Worm (Caenorhabditis elegans) whole organism, L3 larva: ENCODE results near the gene srbc-58.

ENCODE experiments used
- ZK546.5 ChIP-seq: sonication (generic microtip); optimal IDR thresholded peaks from 2 replicates; lab custom pipeline; 2017; ENCODE audit warnings: missing biosample characterization, missing genetic modification characterization
- aly-2 ChIP-seq: fragments of 150-350 bp; optimal IDR thresholded peaks from 2 replicates; lab custom pipeline; 2014; ENCODE audit warnings: missing biosample characterization, missing genetic modification characterization
- ama-1 ChIP-seq: fragments of 150-350 bp; optimal IDR thresholded peaks from 2 replicates; lab custom pipeline; 2018
- ceh-16 ChIP-seq: sonication (generic microtip); optimal IDR thresholded peaks from 2 replicates; lab custom pipeline; 2017; ENCODE audit warnings: missing biosample characterization, missing genetic modification characterization
- ceh-28 ChIP-seq: fragments of 150-350 bp; optimal IDR thresholded peaks from 2 replicates; lab custom pipeline; 2014; ENCODE audit warnings: missing biosample characterization, missing genetic modification reagents, missing genetic modification characterization
- ceh-9 ChIP-seq: sonication (generic microtip); optimal IDR thresholded peaks from 2 replicates; lab custom pipeline; 2018; ENCODE audit warnings: missing biosample characterization, missing genetic modification characterization
- egl-5 ChIP-seq: fragments of 150-350 bp; optimal IDR thresholded peaks from 2 replicates; lab custom pipeline; 2017; ENCODE audit warnings: missing biosample characterization, missing genetic modification reagents, missing genetic modification characterization, inconsistent platforms
- elt-1 ChIP-seq: fragments of 150-350 bp; optimal IDR thresholded peaks from 2 replicates; lab custom pipeline; 2014; ENCODE audit warnings: missing biosample characterization, missing genetic modification characterization
- elt-2 ChIP-seq: sonication (generic microtip); optimal IDR thresholded peaks from 2 replicates; lab custom pipeline; 2016; ENCODE audit warnings: missing genetic modification reagents, mild to moderate bottlenecking, missing genetic modification characterization, missing compliant biosample characterization
- elt-3 ChIP-seq, 3 experiments: fragments of 150-350 bp in 1 of 3; sonication (generic microtip) in 2 of 3; optimal IDR thresholded peaks; 2 replicates in 2 of 3; 4 replicates in 1 of 3; lab custom pipeline; 2014 to 2017; ENCODE audit warnings: missing biosample characterization in 3 of 3, missing genetic modification characterization in 3 of 3
- eor-1 ChIP-seq, 2 experiments: fragments of 150-350 bp; optimal IDR thresholded peaks; 2 replicates each; lab custom pipeline; 2014 to 2018; ENCODE audit warnings: missing biosample characterization in 2 of 2, missing genetic modification characterization in 2 of 2
- fkh-2 ChIP-seq: fragments of 150-350 bp; optimal IDR thresholded peaks from 2 replicates; lab custom pipeline; 2014; ENCODE audit warnings: missing biosample characterization, missing genetic modification reagents, missing genetic modification characterization
- fos-1 ChIP-seq: fragments of 150-350 bp; optimal IDR thresholded peaks from 2 replicates; lab custom pipeline; 2014; ENCODE audit warnings: missing biosample characterization, missing genetic modification characterization
- jun-1 ChIP-seq: fragments of 150-350 bp; optimal IDR thresholded peaks from 2 replicates; lab custom pipeline; 2014; ENCODE audit warnings: missing biosample characterization, missing genetic modification reagents, missing genetic modification characterization
- lin-15B ChIP-seq: fragments of 150-350 bp; optimal IDR thresholded peaks from 2 replicates; lab custom pipeline; 2014; ENCODE audit warnings: missing biosample characterization, missing genetic modification characterization
- lin-39 ChIP-seq: fragments of 150-350 bp; optimal IDR thresholded peaks from 2 replicates; lab custom pipeline; 2018; ENCODE audit warnings: missing biosample characterization, missing genetic modification reagents, missing genetic modification characterization
- lsy-12 ChIP-seq: sonication (generic microtip); optimal IDR thresholded peaks from 2 replicates; lab custom pipeline; 2016; ENCODE audit warnings: mild to moderate bottlenecking, missing genetic modification characterization, missing compliant biosample characterization
- mml-1 ChIP-seq: fragments of 150-350 bp; sonication (generic microtip); optimal IDR thresholded peaks from 3 replicates; lab custom pipeline; 2014; ENCODE audit warnings: missing biosample characterization, missing genetic modification characterization
- nfya-1 ChIP-seq: sonication (generic microtip); optimal IDR thresholded peaks from 2 replicates; lab custom pipeline; 2017; ENCODE audit warnings: missing genetic modification characterization, mild to moderate bottlenecking, missing compliant biosample characterization, antibody characterized with exemption, moderate library complexity; ENCODE audit not compliant: insufficient read depth
- nhr-11 ChIP-seq: fragments of 150-350 bp; optimal IDR thresholded peaks from 2 replicates; lab custom pipeline; 2014; ENCODE audit warnings: missing biosample characterization, missing genetic modification characterization
- nhr-23 ChIP-seq: fragments of 150-350 bp; optimal IDR thresholded peaks from 2 replicates; lab custom pipeline; 2014; ENCODE audit warnings: missing biosample characterization, missing genetic modification reagents, missing genetic modification characterization
- nhr-237 ChIP-seq: fragments of 150-350 bp; optimal IDR thresholded peaks from 2 replicates; lab custom pipeline; 2014; ENCODE audit warnings: missing biosample characterization, missing genetic modification characterization
- nhr-25 ChIP-seq: sonication (generic microtip); optimal IDR thresholded peaks from 2 replicates; lab custom pipeline; 2017; ENCODE audit warnings: missing biosample characterization, missing genetic modification characterization
- nhr-28 ChIP-seq: fragments of 150-350 bp; optimal IDR thresholded peaks from 2 replicates; lab custom pipeline; 2014; ENCODE audit warnings: missing biosample characterization, missing genetic modification characterization
- nhr-43 ChIP-seq: sonication (generic microtip); optimal IDR thresholded peaks from 2 replicates; lab custom pipeline; 2016; ENCODE audit warnings: mild to moderate bottlenecking, missing genetic modification characterization, missing compliant biosample characterization; ENCODE audit not compliant: poor library complexity, severe bottlenecking
- nhr-67 ChIP-seq: fragments of 150-350 bp; optimal IDR thresholded peaks from 2 replicates; lab custom pipeline; 2014; ENCODE audit warnings: missing biosample characterization, missing genetic modification characterization
- nhr-77 ChIP-seq: fragments of 150-350 bp; optimal IDR thresholded peaks from 2 replicates; lab custom pipeline; 2014; ENCODE audit warnings: missing biosample characterization, missing genetic modification characterization
- pha-4 ChIP-seq: fragments of 150-350 bp; optimal IDR thresholded peaks from 2 replicates; lab custom pipeline; 2014; ENCODE audit warnings: missing biosample characterization, missing genetic modification reagents, missing genetic modification characterization
- pqm-1 ChIP-seq: fragments of 150-350 bp; optimal IDR thresholded peaks from 2 replicates; lab custom pipeline; 2017; ENCODE audit warnings: missing biosample characterization, missing genetic modification characterization, inconsistent platforms
- skn-1 ChIP-seq: fragments of 150-350 bp; optimal IDR thresholded peaks from 2 replicates; lab custom pipeline; 2014; ENCODE audit warnings: missing biosample characterization, missing genetic modification characterization
- snpc-4 ChIP-seq: fragments of 150-350 bp; optimal IDR thresholded peaks from 2 replicates; lab custom pipeline; 2014; ENCODE audit warnings: missing biosample characterization, missing genetic modification characterization
- tbx-2 ChIP-seq: sonication (generic microtip); optimal IDR thresholded peaks from 2 replicates; lab custom pipeline; 2016; ENCODE audit warnings: mild to moderate bottlenecking, missing genetic modification characterization, missing compliant biosample characterization
- zag-1 ChIP-seq: fragments of 150-350 bp; optimal IDR thresholded peaks from 2 replicates; lab custom pipeline; 2014; ENCODE audit warnings: missing biosample characterization, missing genetic modification characterization
- ztf-4 ChIP-seq: fragments of 150-350 bp; optimal IDR thresholded peaks from 2 replicates; lab custom pipeline; 2014; ENCODE audit warnings: missing biosample characterization, missing genetic modification characterization

srbc-58 gene

DNA sequence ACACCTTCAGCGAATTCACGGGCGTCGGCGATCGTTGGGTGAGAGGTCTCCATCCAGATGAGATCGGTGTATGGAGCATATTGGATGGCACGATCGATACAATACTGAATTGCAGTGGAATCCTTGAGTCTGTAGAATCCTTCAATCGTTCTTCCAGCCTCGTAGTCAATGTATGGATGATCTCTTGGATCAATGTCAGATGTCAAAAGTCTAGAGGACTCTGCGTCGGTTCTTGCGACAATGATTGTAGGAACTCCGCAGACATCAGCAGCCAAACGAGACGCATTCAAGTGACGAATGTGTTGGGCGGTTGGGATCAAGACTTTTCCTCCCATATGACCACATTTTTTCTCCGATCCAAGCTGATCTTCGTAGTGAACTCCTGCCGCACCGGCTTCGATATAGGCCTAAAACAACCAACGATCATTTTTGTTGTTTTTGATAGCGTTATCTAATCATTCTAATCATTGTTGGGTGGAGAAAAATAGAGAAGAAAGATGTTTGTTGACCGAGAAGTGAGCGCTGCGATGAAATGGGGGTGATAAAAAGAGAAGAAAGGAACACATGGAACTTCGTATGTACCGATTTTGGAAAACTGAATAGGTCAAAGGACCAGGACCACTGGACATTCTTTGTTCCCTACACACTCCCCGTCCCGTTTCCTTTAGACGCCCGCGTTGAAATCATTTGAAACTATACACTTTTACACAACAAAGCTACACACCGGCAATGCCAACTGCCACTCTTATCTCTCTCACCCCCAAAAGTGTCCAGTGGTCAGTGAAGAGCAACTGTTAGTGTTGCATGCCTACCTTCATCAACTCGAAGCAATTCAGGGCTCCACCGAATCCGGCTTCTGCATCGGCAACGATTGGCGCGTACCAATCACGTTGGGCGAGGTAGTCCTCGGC, 48.0 kb upstream of the srbc-58 start:
- TF ChIP-seq pha-4 (tag; lab: Kevin White, UChicago) (no peak), nhr-23 (tag; lab: Kevin White, UChicago) (no peak), egl-5 (peak; percentile 35), elt-2 (tag; lab: Kevin White, UChicago) (peak; percentile 13), elt-1 (tag; lab: Kevin White, UChicago) (no peak), skn-1 (tag; lab: Kevin White, UChicago) (no peak), ceh-28 (no peak), lin-15B (no peak), nhr-77 (tag; lab: Kevin White, UChicago) (no peak), ZK546.5 (tag; lab: Kevin White, UChicago) (no peak), ceh-16 (tag; lab: Kevin White, UChicago) (no peak), mml-1 (tag; lab: Kevin White, UChicago) (no peak), lsy-12 (tag; lab: Kevin White, UChicago) (no peak), zag-1 (no peak), elt-3 (tag; optimal IDR thresholded peaks at IDR 0.05; lab: Kevin White, UChicago) (peak in 1 of 3 experiments; percentile 5), nhr-28 (tag; lab: Kevin White, UChicago) (no peak), jun-1 (no peak), snpc-4 (tag; lab: Kevin White, UChicago) (no peak), nhr-25 (peak; percentile 25), ama-1 (lab: Kevin White, UChicago) (peak; percentile 95), aly-2 (tag; lab: Kevin White, UChicago) (no peak), ceh-9 (tag; lab: Kevin White, UChicago) (no peak), nhr-43 (peak; percentile 56), eor-1 (tag; optimal IDR thresholded peaks at IDR 0.05; lab: Kevin White, UChicago) (no peak), pqm-1 (tag; lab: Kevin White, UChicago) (peak; percentile 17)

DNA sequence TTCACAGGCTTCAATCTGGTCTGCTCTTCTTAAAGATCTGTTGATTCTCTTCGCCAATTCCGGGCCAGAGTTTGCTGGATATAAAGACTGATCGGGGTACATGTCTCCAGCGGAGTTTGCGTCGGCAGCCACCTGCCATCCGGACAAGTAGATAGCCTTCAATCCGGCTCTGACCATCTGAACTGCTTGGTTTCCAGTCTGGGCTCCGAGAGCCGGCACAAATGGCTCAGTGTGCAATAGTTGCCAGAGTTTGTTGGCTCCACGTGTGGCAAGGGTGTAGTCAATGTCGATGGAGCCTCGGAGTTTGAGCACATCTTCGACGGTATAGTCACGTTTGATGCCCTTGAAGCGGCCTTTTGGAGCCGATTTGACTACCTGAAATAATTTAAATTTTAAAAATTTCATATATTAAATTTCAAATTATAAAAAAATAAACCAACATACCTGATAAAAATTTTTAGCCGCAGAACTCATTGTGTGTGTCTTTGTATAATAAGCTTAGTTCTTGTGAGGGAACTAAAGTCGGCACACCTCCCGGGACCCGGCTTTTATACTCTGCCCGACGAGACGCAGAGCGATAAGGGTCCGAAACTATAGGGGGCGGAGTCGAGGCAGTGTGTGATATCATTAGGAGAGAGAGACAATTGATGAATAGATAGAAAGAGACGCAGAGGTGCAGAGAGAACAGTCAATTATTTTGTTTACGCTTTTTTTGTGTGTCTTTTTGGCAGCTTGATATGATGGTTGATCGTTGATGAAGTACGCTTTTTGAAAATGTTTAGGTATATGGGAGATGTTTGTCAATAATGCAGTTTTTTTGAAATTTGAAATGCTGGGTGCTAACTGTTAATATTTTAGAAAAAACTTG, 47.1 kb upstream of the srbc-58 start, which contains the start of the genes icl-1 and srh-2:
icl-1 (minus strand) TSS at position 521 of the 868 bp plus-strand sequence.
srh-2 (plus strand) TSS at position 818 of the 868 bp plus-strand sequence.
- peak; percentile 28 for TF ChIP-seq lin-15B
- no peak for TF ChIP-seq nhr-11 (tag; lab: Kevin White, UChicago)
- peak; percentile 8 for TF ChIP-seq tbx-2 (tag; lab: Kevin White, UChicago)
- TF ChIP-seq elt-3 (tag; optimal IDR thresholded peaks at IDR 0.05; lab: Kevin White, UChicago), result no peak
- peak; percentile 11 for TF ChIP-seq lin-39 (tag; lab: Kevin White, UChicago)
- TF ChIP-seq ztf-4 (tag; lab: Kevin White, UChicago), result no peak
- TF ChIP-seq nhr-237 (tag; lab: Kevin White, UChicago), result no peak
- TF ChIP-seq nhr-43, result peak; percentile 73
- TF ChIP-seq ceh-9 (tag; lab: Kevin White, UChicago), result no peak
- TF ChIP-seq elt-2 (tag; lab: Kevin White, UChicago), result peak; percentile 83
- TF ChIP-seq ama-1 (lab: Kevin White, UChicago), result peak; percentile 92
- peak; percentile 68 for TF ChIP-seq nfya-1 (tag; lab: Kevin White, UChicago)
- peak; percentile 2 for TF ChIP-seq nhr-25
- peak; percentile 43 for TF ChIP-seq jun-1
- TF ChIP-seq pha-4 (tag; lab: Kevin White, UChicago), result peak; percentile 79
- no peak for TF ChIP-seq nhr-67
- TF ChIP-seq fos-1 (tag; lab: Kevin White, UChicago), result peak; percentile 15
- peak; percentile 71 for TF ChIP-seq nhr-23 (tag; lab: Kevin White, UChicago)
- TF ChIP-seq pqm-1 (tag; lab: Kevin White, UChicago), result peak; percentile 65
- peak; percentile 67 for TF ChIP-seq ceh-28
- no peak for TF ChIP-seq fkh-2 (tag; lab: Kevin White, UChicago)
- TF ChIP-seq lsy-12 (tag; lab: Kevin White, UChicago), result peak; percentile 42
- TF ChIP-seq, all 47 proteins: peak for 15
